Worm (Caenorhabditis elegans) whole organism, midembryonic: ENCODE results near the gene ceh-74.
A peak's percentile ranks its signal among the peaks of the same experiment; 100 is the strongest.
"Not testable (repeated sequence)": the region's sequence is repeated elsewhere in the genome, so short reads cannot be mapped to it uniquely, and the experiment has no call there.

Source experiments
- T22C8.4 ChIP-seq: fragments of 200-800 bp; sonication (Bioruptor generic); IDR thresholded peaks from 2 replicates; pipeline ENCODE4 v1.3.6; 2022; ENCODE audit warnings: missing genetic modification characterization, missing compliant biosample characterization
- cog-1 ChIP-seq: sonication (generic microtip); optimal IDR thresholded peaks from 2 replicates; lab custom pipeline; 2016; ENCODE audit warnings: missing genetic modification characterization, missing compliant biosample characterization
- flt-1 ChIP-seq: fragments of 200-800 bp; sonication (Bioruptor generic); IDR thresholded peaks from 2 replicates; pipeline ENCODE4 v1.3.6; 2022; ENCODE audit warnings: missing genetic modification characterization, missing compliant biosample characterization
- klf-2 ChIP-seq: fragments of 200-800 bp; sonication (Bioruptor generic); conservative IDR thresholded peaks from 2 replicates; pipeline ENCODE4 v1.3.6; 2022; ENCODE audit warnings: missing genetic modification reagents, missing genetic modification characterization, missing compliant biosample characterization
- med-1 ChIP-seq: sonication (generic microtip); optimal IDR thresholded peaks from 2 replicates; lab custom pipeline; 2017; ENCODE audit warnings: missing genetic modification characterization, mild to moderate bottlenecking, missing compliant biosample characterization, antibody characterized with exemption, missing genetic modification reagents; ENCODE audit not compliant: insufficient read depth
- ref-1 ChIP-seq: fragments of 200-800 bp; sonication (Bioruptor generic); conservative IDR thresholded peaks from 2 replicates; pipeline ENCODE4 v1.3.6; 2022; ENCODE audit warnings: missing genetic modification reagents, missing genetic modification characterization, missing compliant biosample characterization
- tab-1 ChIP-seq: fragments of 200-800 bp; sonication (Bioruptor generic); IDR thresholded peaks from 2 replicates; pipeline ENCODE4 v1.3.6; 2022; ENCODE audit warnings: missing genetic modification characterization, missing compliant biosample characterization
- ztf-23 ChIP-seq: fragments of 200-800 bp; sonication (Bioruptor generic); IDR thresholded peaks from 2 replicates; pipeline ENCODE4 v1.3.6; 2022; ENCODE audit warnings: missing genetic modification reagents, missing genetic modification characterization, missing compliant biosample characterization
- ztf-29 ChIP-seq: fragments of 200-800 bp; sonication (Bioruptor generic); IDR thresholded peaks from 2 replicates; pipeline ENCODE4 v1.3.6; 2022; ENCODE audit warnings: missing genetic modification reagents, missing genetic modification characterization, missing compliant biosample characterization

Gene ceh-74

ce11 chrV:14177657-14178129, at the start of gene ceh-74:
Gene ceh-74 (plus strand): TSS chrV:14178079.
- no peak for TF ChIP-seq ztf-23 (GFP tag; lab: Robert Waterston, UW)
- TF ChIP-seq med-1 (GFP tag; lab: Kevin White, UChicago), result no peak
- TF ChIP-seq flt-1, result no peak

- no peak for TF ChIP-seq klf-2 (GFP tag; lab: Robert Waterston, UW)
- TF ChIP-seq ztf-29 (GFP tag; lab: Robert Waterston, UW), result no peak
- TF ChIP-seq med-1 (GFP tag; lab: Kevin White, UChicago), result no peak
- TF ChIP-seq cog-1 (tag; lab: Kevin White, UChicago), result no peak
- no peak for TF ChIP-seq T22C8.4
- no peak for TF ChIP-seq tab-1 (GFP tag; lab: Robert Waterston, UW)
Measured at ce11 chrV:14128858-14129257, 49.0 kb upstream of the ceh-74 start.

ce11 chrV:14130226-14130625, 47.7 kb upstream of the ceh-74 start:
- TF ChIP-seq cog-1 (tag; lab: Kevin White, UChicago) (no peak), med-1 (GFP tag; lab: Kevin White, UChicago) (no peak), ztf-23 (GFP tag; lab: Robert Waterston, UW) (no peak), T22C8.4 (no peak), flt-1 (no peak), ztf-29 (GFP tag; lab: Robert Waterston, UW) (no peak), tab-1 (GFP tag; lab: Robert Waterston, UW) (no peak), klf-2 (GFP tag; lab: Robert Waterston, UW) (no peak), ref-1 (GFP tag; lab: Robert Waterston, UW) (no peak)

ce11 chrV:14133002-14133763, 44.7 kb upstream of the ceh-74 start:
- TF ChIP-seq ztf-23 (GFP tag; lab: Robert Waterston, UW) (no peak), klf-2 (GFP tag; lab: Robert Waterston, UW) (no peak), T22C8.4 (no peak), ztf-29 (GFP tag; lab: Robert Waterston, UW) (no peak), med-1 (GFP tag; lab: Kevin White, UChicago) (no peak), tab-1 (GFP tag; lab: Robert Waterston, UW) (no peak), cog-1 (tag; lab: Kevin White, UChicago) (no peak), flt-1 (no peak), ref-1 (GFP tag; lab: Robert Waterston, UW) (no peak)

- TF ChIP-seq ref-1 (GFP tag; lab: Robert Waterston, UW), result no peak
- TF ChIP-seq tab-1 (GFP tag; lab: Robert Waterston, UW), result no peak
- no peak for TF ChIP-seq ztf-23 (GFP tag; lab: Robert Waterston, UW)
- no peak for TF ChIP-seq flt-1
- no peak for TF ChIP-seq ztf-29 (GFP tag; lab: Robert Waterston, UW)
- no peak for TF ChIP-seq T22C8.4
- TF ChIP-seq cog-1 (tag; lab: Kevin White, UChicago), result no peak
- no peak for TF ChIP-seq med-1 (GFP tag; lab: Kevin White, UChicago)
- no peak for TF ChIP-seq klf-2 (GFP tag; lab: Robert Waterston, UW)
Measured at ce11 chrV:14134757-14135441, 43.0 kb upstream of the ceh-74 start.

ce11 chrV:14136152-14136551, 41.7 kb upstream of the ceh-74 start:
- peak; percentile 40 for TF ChIP-seq cog-1 (tag; lab: Kevin White, UChicago)
- TF ChIP-seq tab-1 (GFP tag; lab: Robert Waterston, UW), result no peak
- TF ChIP-seq ztf-23 (GFP tag; lab: Robert Waterston, UW), result no peak
- TF ChIP-seq ztf-29 (GFP tag; lab: Robert Waterston, UW), result no peak
- TF ChIP-seq ref-1 (GFP tag; lab: Robert Waterston, UW), result no peak
- 0 out of 2 replicates have a peak, but pooled peaks have one; percentile 6 for TF ChIP-seq flt-1

ce11 chrV:14137766-14138165, 40.1 kb upstream of the ceh-74 start, which contains the start of gene AH10.4:
Gene AH10.4 (minus strand): TSS chrV:14137866.
- not testable (repeated sequence) for TF ChIP-seq T22C8.4; ztf-23 (GFP tag; lab: Robert Waterston, UW); tab-1 (GFP tag; lab: Robert Waterston, UW)

- TF ChIP-seq cog-1 (tag; lab: Kevin White, UChicago), result peak; percentile 4
- TF ChIP-seq ref-1 (GFP tag; lab: Robert Waterston, UW), result no peak
- TF ChIP-seq med-1 (GFP tag; lab: Kevin White, UChicago), result no peak
- TF ChIP-seq ztf-29 (GFP tag; lab: Robert Waterston, UW), result no peak
- no peak for TF ChIP-seq flt-1
Measured at ce11 chrV:14139252-14140100, 38.4 kb upstream of the ceh-74 start.

- no peak for TF ChIP-seq tab-1 (GFP tag; lab: Robert Waterston, UW)
Measured at ce11 chrV:14140733-14141132, 37.1 kb upstream of the ceh-74 start.
